Worm (Caenorhabditis elegans) whole organism, L3 larva: ENCODE measurements around the gene mrp-1.

Experiments used
- aly-2 ChIP-seq: fragments of 150-350 bp; optimal IDR thresholded peaks from 2 replicates; lab custom pipeline; 2014; ENCODE audit warnings: missing biosample characterization, missing genetic modification characterization
- pha-4 ChIP-seq: fragments of 150-350 bp; optimal IDR thresholded peaks from 2 replicates; lab custom pipeline; 2014; ENCODE audit warnings: missing biosample characterization, missing genetic modification reagents, missing genetic modification characterization

ce11 chrX:551175-551729 lies 36.4 kb downstream of the mrp-1 start, which contains the start of gene F57C12.2:
- TF ChIP-seq pha-4 (tag; lab: Kevin White, UChicago) (no peak), aly-2 (tag; lab: Kevin White, UChicago) (no peak)
